Worm (Caenorhabditis elegans) whole organism, L4 larva: ENCODE measurements around the gene gfi-1.

Source experiments
- F26F4.8 ChIP-seq: fragments of 200-800 bp; sonication (Bioruptor generic); conservative IDR thresholded peaks from 2 replicates; pipeline ENCODE4 v1.3.6; 2022; ENCODE audit warnings: missing genetic modification characterization, missing compliant biosample characterization
- T20F7.1 ChIP-seq: fragments of 200-800 bp; sonication (Bioruptor generic); optimal IDR thresholded peaks from 2 replicates; lab custom pipeline; 2018; ENCODE audit warnings: mild to moderate bottlenecking, missing genetic modification characterization, missing compliant biosample characterization
- Y105C5A.15 ChIP-seq: fragments of 200-800 bp; sonication (Bioruptor generic); IDR thresholded peaks from 2 replicates; pipeline ENCODE4 v1.3.6; 2022; ENCODE audit warnings: missing genetic modification characterization, missing compliant biosample characterization
- Y5F2A.4 ChIP-seq: fragments of 200-800 bp; sonication (Bioruptor generic); optimal IDR thresholded peaks from 2 replicates; lab custom pipeline; 2018; ENCODE audit warnings: mild to moderate bottlenecking, missing genetic modification characterization, missing compliant biosample characterization
- Y75B8A.6 ChIP-seq: fragments of 200-800 bp; sonication (Bioruptor generic); IDR thresholded peaks from 2 replicates; pipeline ENCODE4 v1.3.6; 2022; ENCODE audit warnings: missing genetic modification reagents, missing genetic modification characterization, missing compliant biosample characterization
- ZK546.5 ChIP-seq, 2 experiments: sonication (generic microtip); optimal IDR thresholded peaks; 2 replicates each; lab custom pipeline; 2017; ENCODE audit warnings: missing biosample characterization in 2 of 2, missing genetic modification characterization in 2 of 2
- aly-2 ChIP-seq: sonication (generic microtip); optimal IDR thresholded peaks from 2 replicates; lab custom pipeline; 2018; ENCODE audit warnings: missing biosample characterization, missing genetic modification characterization
- ama-1 ChIP-seq: fragments of 150-350 bp; optimal IDR thresholded peaks from 2 replicates; lab custom pipeline; 2014; ENCODE audit warnings: inconsistent platforms, mixed read lengths
- ceh-32 ChIP-seq: sonication (generic microtip); optimal IDR thresholded peaks from 2 replicates; lab custom pipeline; 2016; ENCODE audit warnings: mild to moderate bottlenecking, missing genetic modification characterization, missing compliant biosample characterization; ENCODE audit not compliant: poor library complexity
- ceh-62 ChIP-seq: sonication (generic microtip); optimal IDR thresholded peaks from 2 replicates; lab custom pipeline; 2017; ENCODE audit warnings: missing biosample characterization, missing genetic modification characterization
- ceh-82 ChIP-seq: sonication (generic microtip); optimal IDR thresholded peaks from 2 replicates; lab custom pipeline; 2017; ENCODE audit warnings: missing biosample characterization, missing genetic modification characterization
- ces-1 ChIP-seq: fragments of 150-350 bp; sonication (generic microtip); optimal IDR thresholded peaks from 4 replicates; lab custom pipeline; 2014; ENCODE audit warnings: missing biosample characterization, missing genetic modification reagents, missing genetic modification characterization
- cey-2 ChIP-seq: sonication (generic microtip); optimal IDR thresholded peaks from 3 replicates; lab custom pipeline; 2017; ENCODE audit warnings: missing genetic modification characterization, mild to moderate bottlenecking, missing compliant biosample characterization, antibody characterized with exemption, borderline replicate concordance; ENCODE audit not compliant: insufficient read depth
- dmd-6 ChIP-seq: fragments of 200-800 bp; sonication (Bioruptor generic); IDR thresholded peaks from 2 replicates; pipeline ENCODE4 v1.3.6; 2022; ENCODE audit warnings: missing genetic modification reagents, missing genetic modification characterization, missing compliant biosample characterization
- dmd-8 ChIP-seq: fragments of 200-800 bp; sonication (Bioruptor generic); IDR thresholded peaks from 2 replicates; pipeline ENCODE4 v1.3.6; 2022; ENCODE audit warnings: missing genetic modification characterization, missing compliant biosample characterization
- fkh-10 ChIP-seq: fragments of 150-350 bp; optimal IDR thresholded peaks from 2 replicates; lab custom pipeline; 2014; ENCODE audit warnings: missing biosample characterization, missing genetic modification reagents, missing genetic modification characterization
- fos-1 ChIP-seq: fragments of 150-350 bp; optimal IDR thresholded peaks from 2 replicates; lab custom pipeline; 2014; ENCODE audit warnings: missing biosample characterization, missing genetic modification characterization
- hif-1 ChIP-seq, 2 experiments: sonication (generic microtip); optimal IDR thresholded peaks; 2 replicates each; lab custom pipeline; 2016 to 2017; ENCODE audit warnings: missing compliant biosample characterization in 2 of 2, missing genetic modification characterization in 2 of 2, missing genetic modification reagents in 2 of 2, missing genotype in 2 of 2, mild to moderate bottlenecking in 1 of 2
- hlh-11 ChIP-seq: fragments of 200-800 bp; sonication (Bioruptor generic); optimal IDR thresholded peaks from 2 replicates; lab custom pipeline; 2018; ENCODE audit warnings: mild to moderate bottlenecking, missing genetic modification characterization, missing compliant biosample characterization
- hlh-30 ChIP-seq: sonication (generic microtip); optimal IDR thresholded peaks from 2 replicates; lab custom pipeline; 2017; ENCODE audit warnings: antibody characterized with exemption, mild to moderate bottlenecking, missing genetic modification characterization, missing compliant biosample characterization; ENCODE audit not compliant: insufficient read depth
- hmg-1.1 ChIP-seq: fragments of 200-800 bp; sonication (Bioruptor generic); IDR thresholded peaks from 2 replicates; pipeline ENCODE4 v1.3.6; 2022; ENCODE audit warnings: missing genetic modification reagents, missing genetic modification characterization, missing compliant biosample characterization
- lin-1 ChIP-seq: fragments of 200-800 bp; sonication (Bioruptor generic); IDR thresholded peaks from 2 replicates; pipeline ENCODE4 v1.3.6; 2022; ENCODE audit warnings: missing genetic modification reagents, missing genetic modification characterization, missing compliant biosample characterization
- lin-13 ChIP-seq: fragments of 150-350 bp; optimal IDR thresholded peaks from 2 replicates; lab custom pipeline; 2014; ENCODE audit warnings: missing biosample characterization, missing genetic modification reagents, missing genetic modification characterization
- lin-38 ChIP-seq: fragments of 200-800 bp; sonication (Bioruptor generic); IDR thresholded peaks from 2 replicates; pipeline ENCODE4 v1.3.6; 2022; ENCODE audit warnings: missing genetic modification reagents, missing genetic modification characterization, missing compliant biosample characterization
- lin-39 ChIP-seq: fragments of 150-350 bp; optimal IDR thresholded peaks from 2 replicates; lab custom pipeline; 2014; ENCODE audit warnings: missing biosample characterization, missing genetic modification reagents, missing genetic modification characterization
- lir-3 ChIP-seq: sonication (generic microtip); optimal IDR thresholded peaks from 2 replicates; lab custom pipeline; 2016; ENCODE audit warnings: mild to moderate bottlenecking, missing genetic modification characterization, missing compliant biosample characterization
- madf-5 ChIP-seq, 2 experiments: fragments of 200-800 bp; sonication (Bioruptor generic); IDR thresholded peaks; 2 replicates each; pipeline ENCODE4 v1.3.6; 2022; ENCODE audit warnings: missing compliant biosample characterization in 2 of 2, missing genetic modification characterization in 2 of 2
- mdl-1 ChIP-seq, 2 experiments: fragments of 150-350 bp in 1 of 2; sonication (generic microtip) in 1 of 2; optimal IDR thresholded peaks; 2 replicates each; lab custom pipeline; 2014 to 2017; ENCODE audit warnings: missing biosample characterization in 2 of 2, missing genetic modification characterization in 2 of 2
- mes-2 ChIP-seq: sonication (generic microtip); optimal IDR thresholded peaks from 2 replicates; lab custom pipeline; 2016; ENCODE audit warnings: missing genotype, mild to moderate bottlenecking, missing genetic modification characterization, missing compliant biosample characterization; ENCODE audit not compliant: poor library complexity, severe bottlenecking
- nhr-111 ChIP-seq: fragments of 200-800 bp; sonication (Bioruptor generic); optimal IDR thresholded peaks from 2 replicates; lab custom pipeline; 2018; ENCODE audit warnings: mild to moderate bottlenecking, missing genetic modification characterization, missing compliant biosample characterization
- nhr-28 ChIP-seq: fragments of 150-350 bp; optimal IDR thresholded peaks from 2 replicates; lab custom pipeline; 2014; ENCODE audit warnings: missing biosample characterization, missing genetic modification characterization
- nhr-48 ChIP-seq: sonication (generic microtip); optimal IDR thresholded peaks from 2 replicates; lab custom pipeline; 2016; ENCODE audit warnings: mild to moderate bottlenecking, missing genetic modification characterization, missing compliant biosample characterization
- nhr-6 ChIP-seq: fragments of 150-350 bp; optimal IDR thresholded peaks from 2 replicates; lab custom pipeline; 2014; ENCODE audit warnings: missing biosample characterization, missing genetic modification characterization
- nhr-77 ChIP-seq: fragments of 150-350 bp; optimal IDR thresholded peaks from 2 replicates; lab custom pipeline; 2014; ENCODE audit warnings: missing biosample characterization, missing genetic modification characterization
- pha-4 ChIP-seq, 2 experiments: fragments of 150-350 bp in 1 of 2; fragments of 200-800 bp in 1 of 2; sonication (Bioruptor generic) in 1 of 2; IDR thresholded peaks in 1 of 2; optimal IDR thresholded peaks in 1 of 2; 2 replicates each; pipeline versions ENCODE4 v1.3.6 to Lab custom; 2014 to 2022; ENCODE audit warnings: missing genetic modification characterization in 2 of 2, missing genetic modification reagents in 2 of 2, missing biosample characterization in 1 of 2, missing compliant biosample characterization in 1 of 2
- php-3 ChIP-seq: fragments of 200-800 bp; sonication (Bioruptor generic); IDR thresholded peaks from 2 replicates; pipeline ENCODE4 v1.3.6; 2022; ENCODE audit warnings: missing genetic modification reagents, missing genetic modification characterization, missing compliant biosample characterization
- rbr-2 ChIP-seq: sonication (generic microtip); optimal IDR thresholded peaks from 2 replicates; lab custom pipeline; 2016; ENCODE audit warnings: missing genotype, missing genetic modification characterization, missing compliant biosample characterization
- snpc-1.2 ChIP-seq: fragments of 200-800 bp; sonication (Bioruptor generic); IDR thresholded peaks from 2 replicates; pipeline ENCODE4 v1.3.6; 2022; ENCODE audit warnings: missing genetic modification reagents, missing genetic modification characterization, missing compliant biosample characterization
- spr-3 ChIP-seq: fragments of 200-800 bp; sonication (Bioruptor generic); optimal IDR thresholded peaks from 2 replicates; lab custom pipeline; 2018; ENCODE audit warnings: mild to moderate bottlenecking, missing genetic modification characterization, missing compliant biosample characterization
- unc-62 ChIP-seq, 3 experiments: fragments of 150-350 bp in 1 of 3; sonication (generic microtip); optimal IDR thresholded peaks in 2 of 3; peaks in 1 of 3; 1 replicate in 1 of 3; 2 replicates in 2 of 3; lab custom pipeline; 2014 to 2017; ENCODE audit warnings: missing biosample characterization in 3 of 3, missing genetic modification characterization in 3 of 3, missing genetic modification reagents in 3 of 3, missing genotype in 1 of 3
- vab-7 ChIP-seq: fragments of 200-800 bp; sonication (Bioruptor generic); IDR thresholded peaks from 2 replicates; pipeline ENCODE4 v1.3.6; 2022; ENCODE audit warnings: missing genetic modification reagents, missing genetic modification characterization, missing compliant biosample characterization
- zag-1 ChIP-seq: fragments of 150-350 bp; optimal IDR thresholded peaks from 2 replicates; lab custom pipeline; 2014; ENCODE audit warnings: missing biosample characterization, missing genetic modification characterization
- zfp-3 ChIP-seq: fragments of 200-800 bp; sonication (Bioruptor generic); conservative IDR thresholded peaks from 2 replicates; pipeline ENCODE4 v1.3.6; 2022; ENCODE audit warnings: missing genetic modification reagents, missing genetic modification characterization, missing compliant biosample characterization
- zip-11 ChIP-seq: fragments of 200-800 bp; sonication (Bioruptor generic); IDR thresholded peaks from 2 replicates; pipeline ENCODE4 v1.3.6; 2022; ENCODE audit warnings: missing genetic modification characterization, missing compliant biosample characterization

Gene gfi-1

ce11 chrV:6430526-6431371, 31.0 kb upstream of the gfi-1 start (continued):
- TF ChIP-seq vab-7 (GFP tag; lab: Robert Waterston, UW) (no peak), php-3 (no peak), fkh-10 (GFP tag; lab: Kevin White, UChicago) (no peak), lin-39 (tag; lab: Kevin White, UChicago) (no peak), spr-3 (GFP tag; lab: Kevin White, UChicago) (no peak), zip-11 (GFP tag; lab: Robert Waterston, UW) (no peak), mdl-1 (tag; optimal IDR thresholded peaks at IDR 0.05; lab: Kevin White, UChicago) (peak in 1 of 2 experiments; percentile 7)
- TF ChIP-seq, all 104 proteins: peak for 11

- no peak for TF ChIP-seq T20F7.1 (GFP tag; lab: Kevin White, UChicago)
- no peak for TF ChIP-seq zfp-3 (GFP tag; lab: Robert Waterston, UW)
- TF ChIP-seq ceh-82: no peak
- TF ChIP-seq cey-2: peak; percentile 45
- no peak for TF ChIP-seq mdl-1 (tag; optimal IDR thresholded peaks at IDR 0.05; lab: Kevin White, UChicago)
- TF ChIP-seq ceh-62 (tag; lab: Kevin White, UChicago): no peak
- TF ChIP-seq hmg-1.1 (GFP tag; lab: Robert Waterston, UW): no peak
- no peak for TF ChIP-seq zag-1 (tag; lab: Kevin White, UChicago)
- TF ChIP-seq ceh-32 (tag; lab: Kevin White, UChicago): no peak
- TF ChIP-seq fos-1: no peak
- no peak for TF ChIP-seq Y5F2A.4
- peak; percentile 28 for TF ChIP-seq hlh-11
- no peak for TF ChIP-seq zip-11 (GFP tag; lab: Robert Waterston, UW)
- peak in 1 of 2 experiments; percentile 85 for TF ChIP-seq unc-62 (GFP tag; optimal IDR thresholded peaks at IDR 0.05 in 1 of 2; lab: Kevin White, UChicago)
- TF ChIP-seq unc-62 (tag; optimal IDR thresholded peaks at IDR 0.05; lab: Kevin White, UChicago): no peak
- TF ChIP-seq mes-2 (tag; lab: Kevin White, UChicago): no peak
- TF ChIP-seq Y75B8A.6: no peak
- no peak for TF ChIP-seq lin-1 (GFP tag; lab: Robert Waterston, UW)
- TF ChIP-seq nhr-77 (tag; lab: Kevin White, UChicago): no peak
- no peak for TF ChIP-seq snpc-1.2
- TF ChIP-seq hlh-30 (tag; lab: Kevin White, UChicago): peak; percentile 39
- TF ChIP-seq nhr-111 (GFP tag; lab: Kevin White, UChicago): no peak
- no peak for TF ChIP-seq lin-38 (GFP tag; lab: Robert Waterston, UW)
- no peak for TF ChIP-seq pha-4 (GFP tag; IDR thresholded peaks at IDR 0.05; lab: Robert Waterston, UW)
- TF ChIP-seq pha-4 (tag; optimal IDR thresholded peaks at IDR 0.05; lab: Kevin White, UChicago): no peak
- no peak for TF ChIP-seq dmd-6 (GFP tag; lab: Robert Waterston, UW)
- TF ChIP-seq lin-13 (GFP tag; lab: Kevin White, UChicago): no peak
- no peak for TF ChIP-seq dmd-8
- no peak for TF ChIP-seq nhr-48 (tag; lab: Kevin White, UChicago)
- no peak for TF ChIP-seq ama-1 (lab: Kevin White, UChicago)
- peak; percentile 44 for TF ChIP-seq nhr-28
- TF ChIP-seq ces-1 (GFP tag; lab: Kevin White, UChicago): no peak
- no peak for TF ChIP-seq lir-3 (tag; lab: Kevin White, UChicago)
- no peak for TF ChIP-seq ZK546.5 (tag; optimal IDR thresholded peaks at IDR 0.05; lab: Kevin White, UChicago)
- TF ChIP-seq madf-5 (GFP tag; IDR thresholded peaks at IDR 0.05; lab: Robert Waterston, UW): no peak
- TF ChIP-seq Y105C5A.15: no peak
- no peak for TF ChIP-seq nhr-6 (tag; lab: Kevin White, UChicago)
- TF ChIP-seq aly-2 (tag; lab: Kevin White, UChicago): no peak
- no peak for TF ChIP-seq hif-1 (tag; optimal IDR thresholded peaks at IDR 0.05; lab: Kevin White, UChicago)
- TF ChIP-seq F26F4.8: no peak
- no peak for TF ChIP-seq rbr-2 (tag; lab: Kevin White, UChicago)
Measured at ce11 chrV:6429870-6430339, 30.2 kb upstream of the gfi-1 start, which contains the start of gene alh-4. TSS of gene alh-4 (minus strand) at chrV:6429920.
